Fruit fly (Drosophila melanogaster) whole organism, embryonic: ENCODE results near the gene cpb.
A peak's percentile ranks its signal among the peaks of the same experiment; 100 is the strongest.

Experiments used
- ATbp ChIP-seq: fragments of 200-800 bp; sonication (Bioruptor generic); optimal IDR thresholded peaks from 2 replicates; lab custom pipeline; 2017; ENCODE audit warnings: missing biosample characterization, mild to moderate bottlenecking, missing genetic modification characterization, missing genetic modification reagents
- CG10147 ChIP-seq: fragments of 200-800 bp; sonication (Bioruptor generic); optimal IDR thresholded peaks from 2 replicates; lab custom pipeline; 2019; ENCODE audit warnings: missing biosample characterization, mild to moderate bottlenecking, missing genetic modification characterization, moderate library complexity
- CG10267 ChIP-seq: fragments of 200-800 bp; sonication (Bioruptor generic); optimal IDR thresholded peaks from 2 replicates; lab custom pipeline; 2018; ENCODE audit warnings: missing biosample characterization, mild to moderate bottlenecking, missing genetic modification characterization, moderate library complexity
- CG12071 ChIP-seq: fragments of 200-800 bp; sonication (Bioruptor generic); optimal IDR thresholded peaks from 3 replicates; lab custom pipeline; 2018; ENCODE audit warnings: missing biosample characterization, mild to moderate bottlenecking, missing genetic modification characterization
- CG12659 ChIP-seq: fragments of 200-800 bp; sonication (Bioruptor generic); optimal IDR thresholded peaks from 3 replicates; lab custom pipeline; 2017; ENCODE audit warnings: mild to moderate bottlenecking, missing biosample characterization, missing genetic modification reagents, missing genetic modification characterization
- CG14441 ChIP-seq: fragments of 200-800 bp; sonication (Bioruptor generic); IDR thresholded peaks from 2 replicates; pipeline ENCODE4 v1.3.6; 2022; ENCODE audit warnings: missing biosample characterization, missing genetic modification characterization
- CG18011 ChIP-seq: fragments of 200-800 bp; sonication (Bioruptor generic); optimal IDR thresholded peaks from 2 replicates; lab custom pipeline; 2017; ENCODE audit warnings: missing biosample characterization, missing genetic modification characterization, mild to moderate bottlenecking, moderate library complexity, missing genotype
- CG2875 ChIP-seq: fragments of 200-800 bp; sonication (Bioruptor generic); optimal IDR thresholded peaks from 2 replicates; lab custom pipeline; 2017; ENCODE audit warnings: missing biosample characterization, mild to moderate bottlenecking, missing genetic modification characterization, missing genetic modification reagents
- CG30403 ChIP-seq: fragments of 200-800 bp; sonication (Bioruptor generic); optimal IDR thresholded peaks from 3 replicates; lab custom pipeline; 2016; ENCODE audit warnings: missing biosample characterization, missing genetic modification characterization
- CG31388 ChIP-seq: fragments of 200-800 bp; sonication (Bioruptor generic); optimal IDR thresholded peaks from 2 replicates; lab custom pipeline; 2016; ENCODE audit warnings: missing biosample characterization, missing genetic modification characterization
- CG31441 ChIP-seq: fragments of 200-800 bp; sonication (Bioruptor generic); IDR thresholded peaks from 2 replicates; pipeline ENCODE4 v1.3.6; 2022; ENCODE audit warnings: missing biosample characterization, missing genetic modification characterization
- CG33557 ChIP-seq: fragments of 200-800 bp; sonication (Bioruptor generic); optimal IDR thresholded peaks from 2 replicates; lab custom pipeline; 2019; ENCODE audit warnings: missing biosample characterization, mild to moderate bottlenecking, missing genetic modification characterization, moderate library complexity
- CG34422 ChIP-seq: fragments of 200-800 bp; sonication (Bioruptor generic); IDR thresholded peaks from 3 replicates; pipeline ENCODE4 v1.3.6; 2022; ENCODE audit warnings: missing biosample characterization, missing genetic modification characterization
- CG3847 ChIP-seq: fragments of 200-800 bp; sonication (Bioruptor generic); IDR thresholded peaks from 2 replicates; pipeline ENCODE4 v1.3.6; 2022; ENCODE audit warnings: missing biosample characterization, missing genetic modification characterization
- CG4360 ChIP-seq: fragments of 200-800 bp; sonication (Bioruptor generic); IDR thresholded peaks from 2 replicates; pipeline ENCODE4 v1.3.6; 2022; ENCODE audit warnings: missing biosample characterization, missing genetic modification characterization
- CG4424 ChIP-seq: fragments of 200-800 bp; sonication (Bioruptor generic); optimal IDR thresholded peaks from 3 replicates; lab custom pipeline; 2016; ENCODE audit warnings: missing biosample characterization, missing genetic modification characterization
- CG4820 ChIP-seq: fragments of 200-800 bp; sonication (Bioruptor generic); optimal IDR thresholded peaks from 3 replicates; lab custom pipeline; 2016; ENCODE audit warnings: missing biosample characterization, missing genetic modification characterization
- CG6854 ChIP-seq: fragments of 200-800 bp; sonication (Bioruptor generic); optimal IDR thresholded peaks from 3 replicates; lab custom pipeline; 2017; ENCODE audit warnings: missing biosample characterization, mild to moderate bottlenecking, missing genetic modification characterization
- CG7271 ChIP-seq: fragments of 200-800 bp; sonication (Bioruptor generic); optimal IDR thresholded peaks from 2 replicates; lab custom pipeline; 2018; ENCODE audit warnings: missing biosample characterization, mild to moderate bottlenecking, missing genetic modification characterization, moderate library complexity
- CG7556 ChIP-seq: fragments of 200-800 bp; sonication (Bioruptor generic); optimal IDR thresholded peaks from 2 replicates; lab custom pipeline; 2017; ENCODE audit warnings: missing biosample characterization, mild to moderate bottlenecking, missing genetic modification characterization
- CG8944 ChIP-seq: fragments of 200-800 bp; sonication (Bioruptor generic); optimal IDR thresholded peaks from 3 replicates; lab custom pipeline; 2016; ENCODE audit warnings: missing biosample characterization, missing genetic modification characterization
- Chrac-16 ChIP-seq: fragments of 200-800 bp; sonication (Bioruptor generic); optimal IDR thresholded peaks from 3 replicates; lab custom pipeline; 2016; ENCODE audit warnings: missing biosample characterization, missing genetic modification characterization
- H2.0 ChIP-seq: fragments of 200-800 bp; sonication (Bioruptor generic); IDR thresholded peaks from 2 replicates; pipeline ENCODE4 v1.3.6; 2022; ENCODE audit warnings: missing biosample characterization, missing genetic modification characterization
- HHEX ChIP-seq: fragments of 200-800 bp; sonication (Bioruptor generic); optimal IDR thresholded peaks from 3 replicates; lab custom pipeline; 2017; ENCODE audit warnings: missing biosample characterization, mild to moderate bottlenecking, missing genetic modification characterization, missing genetic modification reagents
- HLH3B ChIP-seq: fragments of 200-800 bp; sonication (Bioruptor generic); IDR thresholded peaks from 2 replicates; pipeline ENCODE4 v1.3.6; 2022; ENCODE audit warnings: missing biosample characterization, missing genetic modification characterization
- Hr39 ChIP-seq: fragments of >200 bp; optimal IDR thresholded peaks from 2 replicates; lab custom pipeline; 2017
- Hsf ChIP-seq: fragments of 200-800 bp; sonication (Bioruptor generic); optimal IDR thresholded peaks from 3 replicates; lab custom pipeline; 2016; ENCODE audit warnings: missing biosample characterization, missing genetic modification characterization
- MESR4 ChIP-seq: fragments of 200-800 bp; sonication (Bioruptor generic); optimal IDR thresholded peaks from 2 replicates; lab custom pipeline; 2018; ENCODE audit warnings: missing biosample characterization, mild to moderate bottlenecking, missing genetic modification characterization, moderate library complexity
- Meics ChIP-seq: fragments of 200-800 bp; sonication (Bioruptor generic); optimal IDR thresholded peaks from 2 replicates; lab custom pipeline; 2017; ENCODE audit warnings: missing biosample characterization, mild to moderate bottlenecking, missing genetic modification characterization
- Optix ChIP-seq: fragments of 200-800 bp; sonication (Bioruptor generic); IDR thresholded peaks from 3 replicates; pipeline ENCODE4 v1.3.6; 2022; ENCODE audit warnings: missing biosample characterization, missing genetic modification characterization
- Rfx ChIP-seq: fragments of 200-800 bp; sonication (Bioruptor generic); IDR thresholded peaks from 2 replicates; pipeline ENCODE4 v1.3.6; 2022; ENCODE audit warnings: missing biosample characterization, missing genetic modification characterization
- Rx ChIP-seq: fragments of 200-800 bp; sonication (Bioruptor generic); IDR thresholded peaks from 2 replicates; pipeline ENCODE4 v1.3.6; 2022; ENCODE audit warnings: missing biosample characterization, missing genetic modification characterization
- chif ChIP-seq, 2 experiments: fragments of 200-800 bp; sonication (Bioruptor generic); optimal IDR thresholded peaks; 3 replicates each; lab custom pipeline; 2016; ENCODE audit warnings: missing biosample characterization in 2 of 2, missing genetic modification characterization in 2 of 2
- dan ChIP-seq: fragments of 200-800 bp; sonication (Bioruptor generic); IDR thresholded peaks from 2 replicates; pipeline ENCODE4 v1.3.6; 2022; ENCODE audit warnings: missing biosample characterization, missing genetic modification characterization
- dm ChIP-seq: fragments of 200-800 bp; sonication (Bioruptor generic); optimal IDR thresholded peaks from 3 replicates; lab custom pipeline; 2016; ENCODE audit warnings: missing biosample characterization, missing genetic modification characterization
- gcm ChIP-seq: fragments of 200-800 bp; sonication (Bioruptor generic); optimal IDR thresholded peaks from 2 replicates; lab custom pipeline; 2019; ENCODE audit warnings: missing biosample characterization, mild to moderate bottlenecking, missing genetic modification characterization, moderate library complexity
- gem ChIP-seq: fragments of 200-800 bp; sonication (Bioruptor generic); optimal IDR thresholded peaks from 2 replicates; lab custom pipeline; 2019; ENCODE audit warnings: missing biosample characterization, mild to moderate bottlenecking, missing genetic modification characterization, moderate library complexity
- hbn ChIP-seq: fragments of 200-800 bp; sonication (Bioruptor generic); IDR thresholded peaks from 2 replicates; pipeline ENCODE4 v1.3.6; 2022; ENCODE audit warnings: missing biosample characterization, missing genetic modification characterization; ENCODE audit not compliant: partially characterized antibody
- ind ChIP-seq: fragments of 200-800 bp; sonication (Bioruptor generic); optimal IDR thresholded peaks from 3 replicates; lab custom pipeline; 2016; ENCODE audit warnings: missing biosample characterization, missing genetic modification characterization
- jigr1 ChIP-seq: fragments of 200-800 bp; sonication (Bioruptor generic); IDR thresholded peaks from 3 replicates; pipeline ENCODE4 v1.3.6; 2022; ENCODE audit warnings: missing biosample characterization, missing genetic modification characterization
- nom ChIP-seq: fragments of 200-800 bp; sonication (Bioruptor generic); optimal IDR thresholded peaks from 2 replicates; lab custom pipeline; 2017; ENCODE audit warnings: missing biosample characterization, missing genetic modification characterization, mild to moderate bottlenecking, moderate library complexity, missing genetic modification reagents
- org-1 ChIP-seq: fragments of 200-800 bp; sonication (Bioruptor generic); optimal IDR thresholded peaks from 2 replicates; lab custom pipeline; 2017; ENCODE audit warnings: missing biosample characterization, missing genetic modification characterization
- phol ChIP-seq: fragments of 200-800 bp; sonication (Bioruptor generic); optimal IDR thresholded peaks from 3 replicates; lab custom pipeline; 2018; ENCODE audit warnings: missing biosample characterization, mild to moderate bottlenecking, missing genetic modification characterization, moderate library complexity
- prd ChIP-seq, 3 experiments: fragments of >200 bp in 2 of 3; fragments of 200-800 bp in 1 of 3; sonication (Bioruptor generic) in 1 of 3; optimal IDR thresholded peaks in 2 of 3; IDR thresholded peaks in 1 of 3; 2 replicates in 2 of 3; 3 replicates in 1 of 3; pipeline versions ENCODE4 v1.3.6 to Lab custom; 2017 to 2022; ENCODE audit warnings: missing biosample characterization in 1 of 3, missing genetic modification characterization in 1 of 3
- ro ChIP-seq: fragments of 200-800 bp; sonication (Bioruptor generic); IDR thresholded peaks from 2 replicates; pipeline ENCODE4 v1.3.6; 2022; ENCODE audit warnings: missing biosample characterization, missing genetic modification characterization
- sisA ChIP-seq: fragments of 200-800 bp; sonication (Bioruptor generic); IDR thresholded peaks from 2 replicates; pipeline ENCODE4 v1.3.6; 2022; ENCODE audit warnings: missing biosample characterization, missing genetic modification characterization
- so ChIP-seq: fragments of 200-800 bp; sonication (Bioruptor generic); IDR thresholded peaks from 3 replicates; pipeline ENCODE4 v1.3.6; 2022; ENCODE audit warnings: missing biosample characterization, missing genetic modification characterization
- stwl ChIP-seq: fragments of 200-800 bp; sonication (Bioruptor generic); optimal IDR thresholded peaks from 3 replicates; lab custom pipeline; 2018; ENCODE audit warnings: missing biosample characterization, mild to moderate bottlenecking, missing genetic modification characterization, moderate library complexity
- wor ChIP-seq: fragments of 200-800 bp; sonication (Bioruptor generic); IDR thresholded peaks from 2 replicates; pipeline ENCODE4 v1.3.6; 2022; ENCODE audit warnings: missing biosample characterization, missing genetic modification characterization
- zen2 ChIP-seq: fragments of 200-800 bp; sonication (Bioruptor generic); IDR thresholded peaks from 3 replicates; pipeline ENCODE4 v1.3.6; 2022; ENCODE audit warnings: missing biosample characterization, missing genetic modification characterization; ENCODE audit not compliant: partially characterized antibody

cpb gene

DNA sequence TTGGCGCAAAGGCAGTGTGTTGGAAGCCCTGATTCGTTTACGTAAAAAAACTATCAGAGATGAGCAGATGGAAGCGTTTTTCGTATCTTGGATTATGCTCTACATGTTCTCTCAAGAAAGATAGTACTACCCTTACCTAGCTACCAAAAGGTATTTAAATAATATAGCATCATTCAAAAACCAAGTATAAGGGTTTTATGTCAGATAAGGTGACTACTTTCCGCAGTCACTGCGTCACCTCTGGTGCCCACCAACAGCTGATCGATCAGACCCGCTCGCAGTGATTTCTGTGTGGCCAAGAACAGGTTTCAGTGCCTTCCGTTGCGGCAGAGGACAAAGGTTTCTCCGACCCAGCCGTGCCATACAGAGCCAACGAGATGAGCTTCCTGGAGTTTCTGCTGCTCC lies 24.9 kb downstream of the cpb start, which contains the start of the genes Eno and CG31937 (continued):
- TF ChIP-seq dm (no peak), CG6854 (no peak), CG3847 (GFP tag; lab: Robert Waterston, UW) (0 out of 2 replicates have a peak, but pooled peaks have one; percentile 21), CG4424 (GFP tag; lab: Kevin White, UChicago) (peak; percentile 44), Rfx (GFP tag; lab: Robert Waterston, UW) (peak; percentile 67), Hr39 (lab: Kevin White, UChicago) (no peak), stwl (tag; lab: Kevin White, UChicago) (no peak), gcm (GFP tag; lab: Kevin White, UChicago) (peak; percentile 42), CG4360 (GFP tag; lab: Robert Waterston, UW) (no peak), H2.0 (GFP tag; lab: Robert Waterston, UW) (peak; percentile 16; the same call in 1 of the 2 replicates), MESR4 (GFP tag; lab: Kevin White, UChicago) (peak; percentile 24), CG4820 (peak; percentile 0), sisA (GFP tag; lab: Robert Waterston, UW) (peak; percentile 32; the same call in 1 of the 2 replicates), gem (tag; lab: Kevin White, UChicago) (peak; percentile 70), CG14441 (GFP tag; lab: Robert Waterston, UW) (peak; percentile 69), wor (GFP tag; lab: Robert Waterston, UW) (0 out of 2 replicates have a peak, but pooled peaks have one; percentile 14), org-1 (peak; percentile 14), Meics (peak; percentile 61), CG31441 (peak; percentile 50; the same call in 1 of the 2 replicates), Chrac-16 (peak; percentile 65), prd (optimal IDR thresholded peaks at IDR 0.05; lab: Kevin White, UChicago) (no peak), prd (GFP tag; IDR thresholded peaks at IDR 0.05; lab: Robert Waterston, UW) (peak; percentile 50), CG12659 (GFP tag; lab: Kevin White, UChicago) (peak; percentile 60), ATbp (GFP tag; lab: Kevin White, UChicago) (no peak), Optix (GFP tag; lab: Robert Waterston, UW) (0 out of 3 replicates have a peak, but pooled peaks have one; percentile 8), CG30403 (GFP tag; lab: Kevin White, UChicago) (peak; percentile 63), ind (GFP tag; lab: Kevin White, UChicago) (peak; percentile 54), CG10147 (GFP tag; lab: Kevin White, UChicago) (peak; percentile 21), HHEX (GFP tag; lab: Kevin White, UChicago) (peak; percentile 53), so (GFP tag; lab: Robert Waterston, UW) (0 out of 3 replicates have a peak, but pooled peaks have one; percentile 29), hbn (peak; percentile 11; the same call in 1 of the 2 replicates), CG34422 (GFP tag; lab: Robert Waterston, UW) (peak; percentile 55; the same call in 2 of the 3 replicates), CG2875 (GFP tag; lab: Kevin White, UChicago) (no peak), CG7271 (tag; lab: Kevin White, UChicago) (no peak), HLH3B (peak; percentile 54), ro (GFP tag; lab: Robert Waterston, UW) (no peak), Hsf (GFP tag; lab: Kevin White, UChicago) (peak; percentile 71), CG12071 (GFP tag; lab: Kevin White, UChicago) (no peak), CG8944 (peak; percentile 48), Rx (no peak), CG7556 (peak; percentile 37), phol (peak; percentile 16), zen2 (no peak), CG33557 (GFP tag; lab: Kevin White, UChicago) (no peak), CG31388 (GFP tag; lab: Kevin White, UChicago) (no peak), CG10267 (tag; lab: Kevin White, UChicago) (no peak), chif (GFP tag; optimal IDR thresholded peaks at IDR 0.05; lab: Kevin White, UChicago) (peak; percentile 33 to 45), CG18011 (peak; percentile 31), dan (GFP tag; lab: Robert Waterston, UW) (no peak), nom (GFP tag; lab: Kevin White, UChicago) (peak; percentile 77), jigr1 (GFP tag; lab: Robert Waterston, UW) (peak; percentile 39; the same call in 1 of the 3 replicates)
